Worm (Caenorhabditis elegans) whole organism, L2 larva: ENCODE measurements around the gene R10H10.7.

ENCODE experiments used
- C34F6.9 ChIP-seq: fragments of 150-350 bp; optimal IDR thresholded peaks from 2 replicates; lab custom pipeline; 2014; ENCODE audit warnings: missing biosample characterization, missing genetic modification characterization
- R02D3.7 ChIP-seq: fragments of 150-350 bp; optimal IDR thresholded peaks from 2 replicates; lab custom pipeline; 2014; ENCODE audit warnings: missing biosample characterization, missing genetic modification characterization
- alr-1 ChIP-seq: fragments of 150-350 bp; optimal IDR thresholded peaks from 2 replicates; lab custom pipeline; 2014; ENCODE audit warnings: missing biosample characterization, missing genetic modification characterization
- ama-1 ChIP-seq: fragments of 150-350 bp; optimal IDR thresholded peaks from 2 replicates; lab custom pipeline; 2018; ENCODE audit warnings: inconsistent platforms
- lin-39 ChIP-seq: fragments of 150-350 bp; optimal IDR thresholded peaks from 2 replicates; lab custom pipeline; 2014; ENCODE audit warnings: missing biosample characterization, missing genetic modification reagents, missing genetic modification characterization
- lsy-2 ChIP-seq, 2 experiments: fragments of 150-350 bp in 1 of 2; sonication (generic microtip) in 1 of 2; optimal IDR thresholded peaks; 2 replicates each; lab custom pipeline; 2014 to 2017; ENCODE audit warnings: missing biosample characterization in 2 of 2, missing genetic modification characterization in 2 of 2
- mab-5 ChIP-seq: fragments of 150-350 bp; optimal IDR thresholded peaks from 2 replicates; lab custom pipeline; 2014; ENCODE audit warnings: missing biosample characterization, missing genetic modification characterization
- nhr-21 ChIP-seq: fragments of 150-350 bp; optimal IDR thresholded peaks from 2 replicates; lab custom pipeline; 2014; ENCODE audit warnings: missing biosample characterization, missing genetic modification characterization
- sma-9 ChIP-seq, 2 experiments: fragments of 150-350 bp in 1 of 2; sonication (generic microtip) in 1 of 2; optimal IDR thresholded peaks; 2 replicates each; lab custom pipeline; 2014 to 2016; ENCODE audit warnings: missing genetic modification characterization in 2 of 2, mild to moderate bottlenecking in 1 of 2, missing biosample characterization in 1 of 2, missing compliant biosample characterization in 1 of 2, missing genetic modification reagents in 1 of 2, moderate library complexity in 1 of 2
- unc-39 ChIP-seq: fragments of 150-350 bp; optimal IDR thresholded peaks from 2 replicates; lab custom pipeline; 2014; ENCODE audit warnings: missing biosample characterization, missing genetic modification characterization
- zag-1 ChIP-seq: fragments of 150-350 bp; optimal IDR thresholded peaks from 2 replicates; lab custom pipeline; 2014; ENCODE audit warnings: missing biosample characterization, missing genetic modification characterization

- TF ChIP-seq unc-39 (tag; lab: Kevin White, UChicago), result no peak
- TF ChIP-seq zag-1 (tag; lab: Kevin White, UChicago), result no peak
- TF ChIP-seq lin-39, result no peak
- no peak for TF ChIP-seq lsy-2 (tag; optimal IDR thresholded peaks at IDR 0.05; lab: Kevin White, UChicago)
- no peak for TF ChIP-seq sma-9 (GFP tag; optimal IDR thresholded peaks at IDR 0.05; lab: Kevin White, UChicago)
- TF ChIP-seq sma-9 (tag; optimal IDR thresholded peaks at IDR 0.05; lab: Kevin White, UChicago), result no peak
- TF ChIP-seq C34F6.9 (tag; lab: Kevin White, UChicago), result no peak
- no peak for TF ChIP-seq ama-1 (lab: Kevin White, UChicago)
- no peak for TF ChIP-seq mab-5 (tag; lab: Kevin White, UChicago)
- TF ChIP-seq alr-1, result no peak
- no peak for TF ChIP-seq R02D3.7 (tag; lab: Kevin White, UChicago)
- no peak for TF ChIP-seq nhr-21
Measured at ce11 chrIV:10422230-10422629, 8.5 kb upstream of the R10H10.7 start.
